Fruit fly (Drosophila melanogaster): ENCODE data around the gene CG15553.

CG15553 gene

dm6 chr3R:31130566-31130965 lies 29.6 kb upstream of the CG15553 start, which contains the start of gene Ktch:
Ktch (minus strand) TSS chr3R:31130666.
- TF ChIP-seq Mio (GFP tag; optimal IDR thresholded peaks at IDR 0.05), result no peak
- TF ChIP-seq HLH106 (tag; optimal IDR thresholded peaks at IDR 0.05), result no peak
- no peak for TF ChIP-seq sv (GFP tag; optimal IDR thresholded peaks at IDR 0.05)
- no peak for TF ChIP-seq Dif (GFP tag; optimal IDR thresholded peaks at IDR 0.05; ENCODE audit: partially characterized antibody)
- TF ChIP-seq GATAd (GFP tag; optimal IDR thresholded peaks at IDR 0.05), result no peak

DNA sequence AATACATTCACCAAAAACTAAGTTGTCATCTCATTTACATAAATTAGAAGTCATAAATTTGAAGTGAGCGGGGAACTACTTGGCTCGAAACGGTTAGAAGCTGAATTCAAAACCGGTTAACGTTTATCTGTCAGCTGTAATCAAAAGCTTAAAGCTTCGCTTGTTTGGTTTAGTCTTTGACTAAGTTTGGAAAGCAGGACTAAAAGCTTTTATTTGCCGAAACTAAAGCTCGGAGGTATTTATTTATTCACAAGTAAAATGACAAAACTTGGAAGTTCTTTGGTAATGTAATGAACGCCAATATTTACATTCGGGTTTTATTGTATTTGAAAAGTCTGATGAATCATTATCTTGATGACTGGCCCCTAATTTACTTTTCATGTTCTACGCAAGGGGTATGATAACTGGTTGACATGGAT lies 26.4 kb upstream of the CG15553 start:
- no peak for TF ChIP-seq Vsx2 (GFP tag; optimal IDR thresholded peaks at IDR 0.05; ENCODE audit: partially characterized antibody)
- TF ChIP-seq Hnf4 (GFP tag; optimal IDR thresholded peaks at IDR 0.05), result no peak
- TF ChIP-seq psq (GFP tag; optimal IDR thresholded peaks at IDR 0.05), result no peak
- TF ChIP-seq Hr83 (GFP tag; optimal IDR thresholded peaks at IDR 0.05; ENCODE audit: poor library complexity, severe bottlenecking), result no peak
- TF ChIP-seq Rel (GFP tag; optimal IDR thresholded peaks at IDR 0.05), result no peak
- peak; percentile 68 for TF ChIP-seq Rel (tag; optimal IDR thresholded peaks at IDR 0.05)

DNA sequence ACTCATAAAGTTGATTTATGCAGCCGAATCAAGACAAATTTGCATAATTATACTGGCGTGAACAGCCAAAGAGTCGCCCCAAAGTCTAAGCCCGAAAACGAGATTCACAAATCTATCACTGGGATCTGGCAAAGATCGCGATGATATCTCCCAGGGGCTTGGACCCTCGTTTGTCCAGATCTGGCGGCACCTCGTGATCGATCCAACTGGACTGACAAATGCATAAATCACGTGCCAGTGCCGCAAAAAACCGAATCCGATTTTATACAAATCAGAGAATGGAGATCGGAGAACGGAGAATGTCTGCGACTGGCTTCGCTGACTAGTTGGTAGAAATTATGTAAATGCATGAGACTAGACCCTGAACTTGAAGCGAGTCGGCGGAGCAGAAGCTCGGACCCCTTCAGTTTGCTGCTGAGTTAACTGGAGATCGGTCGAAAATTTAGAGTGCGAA lies 24.8 kb upstream of the CG15553 start, which contains the start of gene CG15554:
Gene CG15554 (plus strand): TSS at position 404 of the 454 bp plus-strand sequence.
- TF ChIP-seq Sp1 (GFP tag; optimal IDR thresholded peaks at IDR 0.05) (no peak), Hnf4 (GFP tag; optimal IDR thresholded peaks at IDR 0.05) (no peak), Jra (GFP tag; optimal IDR thresholded peaks at IDR 0.05) (no peak), jim (GFP tag; optimal IDR thresholded peaks at IDR 0.05) (no peak), br (GFP tag; optimal IDR thresholded peaks at IDR 0.05) (no peak), CrebA (GFP tag; optimal IDR thresholded peaks at IDR 0.05; ENCODE audit: borderline replicate concordance) (no peak), sv (GFP tag; optimal IDR thresholded peaks at IDR 0.05) (no peak)

- TF ChIP-seq Hr78 (GFP tag; optimal IDR thresholded peaks at IDR 0.05) (no peak), foxo (GFP tag; optimal IDR thresholded peaks at IDR 0.05) (no peak)
Measured at dm6 chr3R:31123315-31123714, 22.3 kb upstream of the CG15553 start, which contains the start of gene Prosalpha3T. Prosalpha3T (minus strand) TSS chr3R:31123415.

- TF ChIP-seq N (GFP tag; optimal IDR thresholded peaks at IDR 0.05) (no peak), Dfd (GFP tag; optimal IDR thresholded peaks at IDR 0.05) (peak; percentile 69), Hr83 (GFP tag; optimal IDR thresholded peaks at IDR 0.05; ENCODE audit: poor library complexity, severe bottlenecking) (no peak), sage (GFP tag; optimal IDR thresholded peaks at IDR 0.05) (no peak)
Measured at dm6 chr3R:31119854-31120423, 19.0 kb upstream of the CG15553 start.

DNA sequence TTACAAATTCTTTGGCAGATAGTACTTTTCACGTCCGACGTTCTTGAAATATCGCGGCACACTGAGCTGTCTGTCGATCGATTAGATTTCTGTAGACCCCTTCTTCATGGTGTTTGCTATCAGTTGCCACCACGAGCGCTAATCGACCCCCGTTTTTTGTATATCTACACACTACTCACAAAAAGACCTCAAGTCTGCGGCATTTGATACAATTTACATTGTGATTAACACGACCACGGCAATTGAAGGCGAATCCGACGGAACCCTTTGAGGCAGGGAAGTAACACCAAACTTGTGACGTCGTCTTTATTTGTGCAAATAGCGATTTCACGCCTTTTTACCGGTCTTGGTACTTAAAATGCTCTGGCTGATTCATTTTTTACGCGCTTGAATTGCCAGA lies 8.2 kb upstream of the CG15553 start, which contains the start of gene Mayo:
Gene Mayo (minus strand): TSS at position 66 of the 400 bp plus-strand sequence.
- TF ChIP-seq Jra (GFP tag; optimal IDR thresholded peaks at IDR 0.05), result no peak
- TF ChIP-seq Hnf4 (GFP tag; optimal IDR thresholded peaks at IDR 0.05), result no peak
- peak; percentile 16 for TF ChIP-seq h (GFP tag; optimal IDR thresholded peaks at IDR 0.05)
- no peak for TF ChIP-seq Hr83 (GFP tag; optimal IDR thresholded peaks at IDR 0.05; ENCODE audit: poor library complexity, severe bottlenecking)
- no peak for TF ChIP-seq Abd-B (GFP tag; optimal IDR thresholded peaks at IDR 0.05)

DNA sequence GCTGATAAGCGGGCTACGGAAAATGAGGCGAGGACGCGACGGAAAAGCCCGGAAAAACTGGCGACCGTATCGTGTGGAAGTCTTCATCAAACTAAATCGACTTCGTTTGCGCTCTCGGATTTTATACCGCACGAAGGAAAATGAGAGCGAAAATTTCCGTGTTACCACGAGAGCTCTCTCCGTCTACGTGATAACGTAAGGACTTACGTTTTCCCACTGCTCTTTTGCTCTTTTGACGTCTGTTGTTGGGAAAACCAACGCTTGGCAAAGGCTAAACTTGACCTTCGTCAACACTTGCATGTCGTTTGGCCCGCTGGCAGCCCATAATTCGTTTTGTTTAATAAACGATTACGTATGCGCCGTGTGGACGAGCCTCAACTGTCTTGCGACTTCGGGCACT lies 3.7 kb downstream of the CG15553 start, which contains the start of gene CG11317:
Gene CG11317 (minus strand): TSS at position 101 of the 400 bp plus-strand sequence.
- TF ChIP-seq usp (GFP tag; optimal IDR thresholded peaks at IDR 0.05), result no peak

DNA sequence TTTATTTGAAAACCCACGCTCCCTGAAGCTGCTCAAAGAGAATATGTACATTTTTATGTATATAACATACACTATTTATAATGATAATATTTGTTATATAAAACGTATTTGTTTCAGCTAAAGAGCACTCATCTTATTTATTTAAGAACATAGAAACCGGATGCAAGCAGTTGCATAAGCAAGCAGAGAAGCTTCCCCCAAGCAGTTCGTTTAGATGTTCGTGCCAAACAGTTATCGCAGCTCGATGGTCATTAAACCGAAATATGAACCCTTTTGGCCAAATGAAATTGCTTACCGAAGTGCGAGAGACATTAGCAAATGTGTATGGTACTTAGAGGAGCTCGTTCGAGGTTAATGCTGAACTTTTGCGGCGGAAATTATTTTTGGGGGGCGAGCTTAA lies 11.0 kb downstream of the CG15553 start:
- TF ChIP-seq dl (GFP tag; optimal IDR thresholded peaks at IDR 0.05; ENCODE audit: insufficient read depth in 1 of 2, partially characterized antibody in 2 of 2) (no peak), woc (GFP tag; optimal IDR thresholded peaks at IDR 0.05) (no peak), Sp1 (GFP tag; optimal IDR thresholded peaks at IDR 0.05) (no peak), pan (optimal IDR thresholded peaks at IDR 0.05) (no peak), HLH106 (tag; optimal IDR thresholded peaks at IDR 0.05) (no peak), ey (GFP tag; optimal IDR thresholded peaks at IDR 0.05) (no peak), Rel (GFP tag; optimal IDR thresholded peaks at IDR 0.05) (no peak), Rel (tag; optimal IDR thresholded peaks at IDR 0.05) (no peak), CrebA (GFP tag; optimal IDR thresholded peaks at IDR 0.05; ENCODE audit: borderline replicate concordance) (no peak), Abd-B (GFP tag; optimal IDR thresholded peaks at IDR 0.05) (no peak), jim (GFP tag; optimal IDR thresholded peaks at IDR 0.05) (no peak)

Data from whole organism, wandering third instar larva.